Fruit fly (Drosophila melanogaster): Measurements from ENCODE around the gene MsrA.

DNA sequence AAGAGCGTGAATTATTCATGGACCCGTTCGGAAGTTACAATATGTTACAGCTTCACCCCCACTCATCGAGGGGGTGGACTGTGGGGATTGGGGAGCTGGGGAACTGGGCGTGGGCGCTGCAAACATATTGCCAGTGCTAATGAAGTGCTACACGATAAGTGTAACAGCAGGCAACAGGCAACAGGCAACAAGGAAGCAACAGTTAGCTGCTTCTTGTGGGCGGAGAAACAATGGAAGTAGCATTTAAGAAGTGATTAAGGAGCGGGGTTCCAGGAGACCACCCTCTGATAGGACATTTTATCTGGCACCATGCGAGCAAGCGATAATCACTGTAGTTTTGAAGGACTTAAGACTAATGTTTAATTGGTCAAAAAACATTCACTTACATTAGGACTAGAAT lies 30.4 kb downstream of the MsrA start:
- no peak for TF ChIP-seq gl (tag; optimal IDR thresholded peaks at IDR 0.05)
- TF ChIP-seq Snoo (tag; optimal IDR thresholded peaks at IDR 0.05) = no peak
- TF ChIP-seq Pif1B (GFP tag; optimal IDR thresholded peaks at IDR 0.05) = no peak
- no peak for TF ChIP-seq fd96Ca (GFP tag; IDR thresholded peaks at IDR 0.05)
- no peak for TF ChIP-seq CG12605 (GFP tag; IDR thresholded peaks at IDR 0.05)
- no peak for TF ChIP-seq CG10348 (GFP tag; IDR thresholded peaks at IDR 0.05)
- no peak for TF ChIP-seq EcR (GFP tag; optimal IDR thresholded peaks at IDR 0.05)
- TF ChIP-seq Pif1A (GFP tag; optimal IDR thresholded peaks at IDR 0.05) = no peak

Measured in whole organism, pupa.